Fruit fly (Drosophila melanogaster): ENCODE results near the gene mkg-p.

Gene mkg-p

DNA sequence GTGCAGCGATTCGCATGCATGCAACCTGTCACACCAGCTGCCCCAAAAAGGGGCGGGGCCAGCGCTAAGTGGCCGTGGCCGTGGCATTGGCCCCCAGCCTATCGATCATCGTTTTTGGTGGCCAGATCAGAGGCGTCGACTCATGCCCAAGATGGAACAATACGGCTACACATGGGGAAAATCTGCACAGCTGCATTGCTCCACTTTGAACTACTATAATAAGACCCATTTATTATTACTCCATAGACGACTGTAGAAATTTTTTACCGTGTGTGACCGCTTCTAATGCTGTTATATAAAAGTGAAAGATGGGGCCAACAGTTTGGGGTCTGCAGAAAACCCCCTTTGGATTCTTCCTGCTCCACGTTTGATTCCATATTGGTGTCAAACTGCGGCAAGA is 21.1 kb downstream of the mkg-p start (continued):
- no peak for TF ChIP-seq Hr39 (GFP tag; optimal IDR thresholded peaks at IDR 0.05)
- peak; percentile 23 for TF ChIP-seq pdm3 (GFP tag; optimal IDR thresholded peaks at IDR 0.05)
- no peak for TF ChIP-seq Ets21C (GFP tag; optimal IDR thresholded peaks at IDR 0.05)
- TF ChIP-seq Sox14 (GFP tag; optimal IDR thresholded peaks at IDR 0.05): no peak
- no peak for TF ChIP-seq CG10631 (GFP tag; optimal IDR thresholded peaks at IDR 0.05)
- TF ChIP-seq Smox (GFP tag; optimal IDR thresholded peaks at IDR 0.05): no peak
- TF ChIP-seq svp (GFP tag): no peak
- TF ChIP-seq Gug (GFP tag; IDR thresholded peaks at IDR 0.05): no peak
- TF ChIP-seq OdsH (GFP tag; optimal IDR thresholded peaks at IDR 0.05): peak; percentile 27
- TF ChIP-seq CG3032 (tag; optimal IDR thresholded peaks at IDR 0.05): no peak
- peak; percentile 59 for TF ChIP-seq Eip78C (GFP tag)
- no peak for TF ChIP-seq Hr38 (GFP tag; optimal IDR thresholded peaks at IDR 0.05)
- TF ChIP-seq esn (GFP tag; optimal IDR thresholded peaks at IDR 0.05): no peak

DNA sequence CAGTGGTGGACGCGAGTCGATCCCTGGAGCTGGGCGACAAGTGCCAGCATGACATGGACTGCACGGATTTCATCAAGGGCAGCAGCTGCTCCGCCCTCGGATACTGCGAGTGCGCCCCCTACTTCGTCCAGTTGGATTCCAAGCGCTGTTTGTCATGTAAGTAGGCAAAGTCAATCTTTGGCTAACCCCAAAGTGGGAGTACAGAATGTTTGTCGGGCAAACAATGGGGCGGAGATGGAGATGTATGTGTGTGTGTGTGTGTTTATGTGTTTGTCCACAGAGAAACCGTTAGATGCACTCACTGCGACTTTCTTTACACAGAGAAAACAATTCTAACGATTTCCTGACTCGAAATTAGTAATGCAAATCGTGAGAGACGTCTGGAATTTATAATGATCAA is 25.9 kb downstream of the mkg-p start:
- peak; percentile 50 for TF ChIP-seq fkh (GFP tag; optimal IDR thresholded peaks at IDR 0.05)
- no peak for TF ChIP-seq Gug (GFP tag; IDR thresholded peaks at IDR 0.05)

DNA sequence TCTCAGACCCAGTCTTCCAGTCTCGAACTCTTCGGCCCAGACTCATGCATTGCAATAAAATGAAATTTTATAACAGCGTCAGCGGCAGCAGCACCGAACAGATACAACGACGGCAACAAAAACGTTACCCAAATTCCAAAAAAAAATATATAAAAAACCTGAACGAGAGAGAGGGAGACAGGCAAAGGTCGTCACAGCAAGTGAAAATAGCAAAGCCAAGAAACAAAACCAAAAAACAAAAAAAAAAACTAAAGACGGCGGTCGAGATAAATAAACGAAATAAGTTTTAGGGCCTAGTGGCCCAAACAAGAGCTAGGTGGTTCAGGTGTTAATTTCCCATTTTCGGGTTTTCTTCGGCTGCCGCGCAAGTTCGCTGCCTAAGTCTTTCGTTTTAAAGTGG is 31.0 kb downstream of the mkg-p start:
- TF ChIP-seq CG6163 (GFP tag; IDR thresholded peaks at IDR 0.05): no peak
- TF ChIP-seq ss (GFP tag; optimal IDR thresholded peaks at IDR 0.05): no peak
- TF ChIP-seq CG7368 (GFP tag; optimal IDR thresholded peaks at IDR 0.05): no peak
- no peak for TF ChIP-seq CG3032 (tag; optimal IDR thresholded peaks at IDR 0.05)
- TF ChIP-seq CG6808 (GFP tag; optimal IDR thresholded peaks at IDR 0.05): no peak
- TF ChIP-seq Blimp-1 (GFP tag; optimal IDR thresholded peaks at IDR 0.05): no peak
- no peak for TF ChIP-seq Sox15 (GFP tag; optimal IDR thresholded peaks at IDR 0.05)
- TF ChIP-seq CG11902 (GFP tag; optimal IDR thresholded peaks at IDR 0.05): no peak
- TF ChIP-seq Sox14 (GFP tag; optimal IDR thresholded peaks at IDR 0.05): no peak
- no peak for TF ChIP-seq cyc (GFP tag; optimal IDR thresholded peaks at IDR 0.05)
- TF ChIP-seq net (GFP tag; optimal IDR thresholded peaks at IDR 0.05): no peak
- TF ChIP-seq CG10631 (GFP tag; optimal IDR thresholded peaks at IDR 0.05): no peak
- TF ChIP-seq eg (GFP tag; IDR thresholded peaks at IDR 0.05): no peak
- no peak for TF ChIP-seq Hr39 (GFP tag; optimal IDR thresholded peaks at IDR 0.05)
- no peak for TF ChIP-seq Sox102F (GFP tag; optimal IDR thresholded peaks at IDR 0.05)
- TF ChIP-seq CG10669 (GFP tag; optimal IDR thresholded peaks at IDR 0.05): no peak
- no peak for TF ChIP-seq CG16779 (tag; optimal IDR thresholded peaks at IDR 0.05)
- no peak for TF ChIP-seq pdm3 (GFP tag; optimal IDR thresholded peaks at IDR 0.05)
- TF ChIP-seq CG3919 (GFP tag; optimal IDR thresholded peaks at IDR 0.05): no peak
- no peak for TF ChIP-seq CG8119 (GFP tag; IDR thresholded peaks at IDR 0.05)

DNA sequence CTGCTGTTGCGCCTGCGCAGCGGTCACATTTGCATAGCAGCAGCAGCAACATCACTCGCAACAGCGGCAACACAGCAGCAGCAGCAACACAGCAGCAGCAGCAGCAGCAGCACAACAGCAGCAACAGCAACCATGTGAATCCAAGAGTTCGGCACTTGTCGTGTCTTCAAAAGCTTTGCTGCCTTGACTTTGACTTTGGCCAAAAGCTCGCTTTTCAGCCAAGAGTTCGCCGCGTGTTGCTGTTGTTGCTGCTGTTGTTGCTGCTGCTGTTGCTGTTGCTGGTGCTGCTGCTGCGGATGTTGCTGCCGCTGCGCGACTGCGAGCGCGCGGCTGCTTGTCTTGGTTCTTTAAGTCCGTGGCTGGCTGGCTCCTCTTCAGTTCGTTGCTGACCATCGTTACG is 33.0 kb downstream of the mkg-p start, which contains the start of gene ImpE1:
ImpE1 (plus strand) TSS at position 371 of the 400 bp plus-strand sequence.
- no peak for TF ChIP-seq CG31627 (GFP tag; optimal IDR thresholded peaks at IDR 0.05)
- no peak for TF ChIP-seq Hr4 (GFP tag; optimal IDR thresholded peaks at IDR 0.05)
- TF ChIP-seq fd59A (GFP tag; optimal IDR thresholded peaks at IDR 0.05): no peak
- no peak for TF ChIP-seq ss (GFP tag; optimal IDR thresholded peaks at IDR 0.05)
- no peak for TF ChIP-seq CG7368 (GFP tag; optimal IDR thresholded peaks at IDR 0.05)
- TF ChIP-seq Eip78C (GFP tag): peak; percentile 45
- no peak for TF ChIP-seq CG11902 (GFP tag; optimal IDR thresholded peaks at IDR 0.05)
- TF ChIP-seq achi (GFP tag; optimal IDR thresholded peaks at IDR 0.05): no peak
- TF ChIP-seq Gug (GFP tag; IDR thresholded peaks at IDR 0.05): no peak
- no peak for TF ChIP-seq CG4318 (GFP tag; optimal IDR thresholded peaks at IDR 0.05)
- TF ChIP-seq CG3919 (GFP tag; optimal IDR thresholded peaks at IDR 0.05): peak; percentile 74
- TF ChIP-seq CG6854 (GFP tag; optimal IDR thresholded peaks at IDR 0.05): peak; percentile 49
- TF ChIP-seq fd85E (GFP tag; optimal IDR thresholded peaks at IDR 0.05): no peak
- TF ChIP-seq Sox14 (GFP tag; optimal IDR thresholded peaks at IDR 0.05): no peak
- TF ChIP-seq CG8632 (GFP tag; optimal IDR thresholded peaks at IDR 0.05): no peak
- TF ChIP-seq Met (GFP tag; optimal IDR thresholded peaks at IDR 0.05): no peak
- TF ChIP-seq Sox102F (GFP tag; optimal IDR thresholded peaks at IDR 0.05): peak; percentile 35
